Worm (Caenorhabditis elegans): ENCODE data around the gene F52B10.3.

Gene F52B10.3

ce11 chrX:2931852-2932251, 33.7 kb upstream of the F52B10.3 start (continued):
- TF ChIP-seq athp-1 (tag; optimal IDR thresholded peaks at IDR 0.05) (no peak), madf-8 (GFP tag; conservative IDR thresholded peaks at IDR 0.05) (no peak), ztf-22 (GFP tag; optimal IDR thresholded peaks at IDR 0.05) (peak; percentile 4), nfya-1 (tag; optimal IDR thresholded peaks at IDR 0.05; ENCODE audit: borderline replicate concordance, insufficient read depth) (no peak), hlh-12 (tag; optimal IDR thresholded peaks at IDR 0.05) (no peak), snpc-3.4 (tag; optimal IDR thresholded peaks at IDR 0.05) (no peak), attf-3 (GFP tag; conservative IDR thresholded peaks at IDR 0.05) (no peak), D2030.7 (GFP tag; IDR thresholded peaks at IDR 0.05) (no peak), madf-3 (GFP tag; IDR thresholded peaks at IDR 0.05) (no peak), lin-40 (tag; optimal IDR thresholded peaks at IDR 0.05) (no peak), ztf-6 (GFP tag; IDR thresholded peaks at IDR 0.05) (no peak), cebp-2 (GFP tag; IDR thresholded peaks at IDR 0.05) (no peak), ztf-18 (tag; optimal IDR thresholded peaks at IDR 0.05) (no peak), xnd-1 (tag; optimal IDR thresholded peaks at IDR 0.05) (no peak), nhr-80 (tag; optimal IDR thresholded peaks at IDR 0.05) (peak; percentile 89), B0261.1 (tag; optimal IDR thresholded peaks at IDR 0.05) (no peak), ztf-25 (GFP tag; IDR thresholded peaks at IDR 0.05) (no peak), zim-3 (tag; optimal IDR thresholded peaks at IDR 0.05) (no peak), nfyb-1 (GFP tag; IDR thresholded peaks at IDR 0.05) (no peak), attf-6 (GFP tag; IDR thresholded peaks at IDR 0.05) (no peak), die-1 (tag; optimal IDR thresholded peaks at IDR 0.05) (no peak), cebp-1 (GFP tag; IDR thresholded peaks at IDR 0.05) (peak; percentile 46; the same call in 1 of the 2 replicates), cebp-1 (tag; optimal IDR thresholded peaks at IDR 0.05) (no peak), ceh-91 (GFP tag; IDR thresholded peaks at IDR 0.05) (no peak), atf-7 (tag; optimal IDR thresholded peaks at IDR 0.05) (peak; percentile 13), ceh-27 (GFP tag; optimal IDR thresholded peaks at IDR 0.05) (no peak), aptf-3 (GFP tag; IDR thresholded peaks at IDR 0.05) (no peak), C06A6.2 (GFP tag; conservative IDR thresholded peaks at IDR 0.05) (no peak), F22D6.2 (tag; optimal IDR thresholded peaks at IDR 0.05) (no peak), egl-44 (GFP tag; IDR thresholded peaks at IDR 0.05) (no peak), hmg-20 (GFP tag; IDR thresholded peaks at IDR 0.05) (no peak), T07F8.4 (tag; optimal IDR thresholded peaks at IDR 0.05) (no peak), F49E8.2 (tag; optimal IDR thresholded peaks at IDR 0.05; ENCODE audit: insufficient read depth) (no peak), egrh-3 (GFP tag; IDR thresholded peaks at IDR 0.05) (no peak), madf-6 (GFP tag; IDR thresholded peaks at IDR 0.05) (no peak), ztf-28 (GFP tag; IDR thresholded peaks at IDR 0.05) (no peak), let-526 (GFP tag; IDR thresholded peaks at IDR 0.05) (no peak), lin-26 (GFP tag; IDR thresholded peaks at IDR 0.05) (no peak)

ce11 chrX:2928089-2928488, 29.9 kb upstream of the F52B10.3 start:
- TF ChIP-seq sptf-2 (GFP tag; optimal IDR thresholded peaks at IDR 0.05) (no peak), unc-62 (GFP tag; optimal IDR thresholded peaks at IDR 0.05) (no peak), sea-2 (GFP tag; IDR thresholded peaks at IDR 0.05) (no peak), D2030.7 (GFP tag; IDR thresholded peaks at IDR 0.05) (no peak), ekl-4 (GFP tag; IDR thresholded peaks at IDR 0.05) (no peak), nfyb-1 (GFP tag; IDR thresholded peaks at IDR 0.05) (no peak)

All from whole organism, young adult.